Worm (Caenorhabditis elegans): ENCODE data around the gene D1005.5.

The D1005.5 gene

DNA sequence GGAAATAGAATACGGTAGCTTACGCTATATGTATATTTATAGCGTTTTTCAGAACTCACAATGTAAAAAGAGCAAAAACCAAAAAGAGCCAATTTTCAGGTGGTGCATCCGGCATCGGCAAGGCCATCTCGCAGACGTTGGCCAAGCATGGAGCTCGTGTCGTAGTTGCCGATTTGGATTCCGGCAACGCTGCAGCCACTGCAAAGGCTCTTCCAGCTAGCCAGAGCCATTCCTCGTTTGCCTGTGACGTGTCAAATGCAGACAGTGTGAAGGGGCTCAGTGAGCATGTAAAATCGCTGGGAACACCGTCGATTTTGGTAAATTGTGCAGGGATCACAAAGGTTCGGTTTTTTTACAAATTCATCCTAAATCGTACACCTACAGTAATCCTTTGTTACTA is 14.3 kb upstream of the D1005.5 start:
- TF ChIP-seq cey-2 (tag; optimal IDR thresholded peaks at IDR 0.05; ENCODE audit: borderline replicate concordance, insufficient read depth) (no peak), D1046.2 (GFP tag; IDR thresholded peaks at IDR 0.05) (0 out of 2 replicates have a peak, but pooled peaks have one; percentile 20), set-16 (GFP tag; IDR thresholded peaks at IDR 0.05) (peak; percentile 53; the same call in 1 of the 2 replicates), Y48G9A.11 (GFP tag; IDR thresholded peaks at IDR 0.05) (0 out of 2 replicates have a peak, but pooled peaks have one; percentile 12), egl-43 (GFP tag; IDR thresholded peaks at IDR 0.05) (0 out of 2 replicates have a peak, but pooled peaks have one; percentile 16), Y75B8A.6 (GFP tag; IDR thresholded peaks at IDR 0.05) (0 out of 2 replicates have a peak, but pooled peaks have one; percentile 59), mdt-29 (GFP tag; IDR thresholded peaks at IDR 0.05) (0 out of 2 replicates have a peak, but pooled peaks have one; percentile 15), lsy-2 (tag; optimal IDR thresholded peaks at IDR 0.05) (no peak)

DNA sequence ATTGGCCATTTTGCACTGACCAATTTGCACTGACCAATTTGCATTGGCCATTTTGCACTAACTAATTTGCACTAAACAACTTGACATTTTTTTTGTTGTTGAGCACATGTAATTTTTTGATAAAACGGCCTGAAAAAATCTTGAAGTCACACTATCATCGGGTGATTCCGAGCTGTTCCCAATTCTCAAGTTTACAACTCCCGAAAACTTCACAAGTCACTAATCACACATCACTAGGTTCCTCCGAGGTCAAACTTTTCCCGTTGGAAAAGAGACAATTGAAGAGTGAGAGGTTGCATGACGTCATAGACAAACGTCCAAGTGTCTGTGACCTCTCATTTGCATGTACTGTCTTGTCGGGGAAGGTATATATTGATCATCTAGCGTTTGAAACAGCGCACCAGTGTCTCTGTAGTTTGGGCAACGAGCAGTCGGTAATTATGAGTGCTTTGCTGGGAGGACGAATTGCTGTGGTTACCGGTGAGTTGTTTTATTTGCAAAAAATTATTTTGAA is 13.4 kb upstream of the D1005.5 start, which contains the start of the genes D1005.10 and dhs-25:
Gene D1005.10, minus strand, starts transcription at position 51 of the 514 bp plus-strand sequence.
Gene dhs-25, plus strand, starts transcription at position 398 of the 514 bp plus-strand sequence.
- TF ChIP-seq php-3 (GFP tag; IDR thresholded peaks at IDR 0.05) (peak; percentile 36; the same call in 1 of the 2 replicates), ceh-82 (tag; optimal IDR thresholded peaks at IDR 0.05) (no peak), pqm-1 (tag; optimal IDR thresholded peaks at IDR 0.05) (peak; percentile 0), nhr-77 (tag; optimal IDR thresholded peaks at IDR 0.05) (peak; percentile 43), dmd-6 (GFP tag; IDR thresholded peaks at IDR 0.05) (peak; percentile 96), nhr-102 (tag; optimal IDR thresholded peaks at IDR 0.05) (peak; percentile 78), lir-3 (tag; optimal IDR thresholded peaks at IDR 0.05) (no peak), lin-39 (tag; optimal IDR thresholded peaks at IDR 0.05) (no peak), zip-11 (GFP tag; IDR thresholded peaks at IDR 0.05) (no peak), madf-9 (GFP tag; conservative IDR thresholded peaks at IDR 0.05) (no peak), nhr-28 (tag; optimal IDR thresholded peaks at IDR 0.05) (peak; percentile 68), ztf-7 (tag; optimal IDR thresholded peaks at IDR 0.05) (no peak), ama-1 (optimal IDR thresholded peaks at IDR 0.05) (peak; percentile 35), ceh-28 (tag; optimal IDR thresholded peaks at IDR 0.05) (no peak), F37D6.2 (tag; optimal IDR thresholded peaks at IDR 0.05) (no peak), mxl-3 (GFP tag; optimal IDR thresholded peaks at IDR 0.05) (peak; percentile 52), Y75B8A.6 (GFP tag; IDR thresholded peaks at IDR 0.05) (no peak), T20F7.1 (GFP tag; optimal IDR thresholded peaks at IDR 0.05) (peak; percentile 43), Y5F2A.4 (GFP tag; optimal IDR thresholded peaks at IDR 0.05) (no peak), zfp-2 (tag; optimal IDR thresholded peaks at IDR 0.05) (no peak), ceh-32 (tag; optimal IDR thresholded peaks at IDR 0.05; ENCODE audit: poor library complexity) (no peak), rbr-2 (tag; optimal IDR thresholded peaks at IDR 0.05) (peak; percentile 31), jun-1 (tag; optimal IDR thresholded peaks at IDR 0.05) (no peak), skn-1 (tag; optimal IDR thresholded peaks at IDR 0.05) (no peak), hif-1 (tag; optimal IDR thresholded peaks at IDR 0.05) (peak in 1 of 2 experiments; percentile 46), arid-1 (GFP tag; conservative IDR thresholded peaks at IDR 0.05) (no peak; the same call in 1 of the 2 replicates), ceh-44 (GFP tag; IDR thresholded peaks at IDR 0.05) (no peak), nhr-48 (tag; optimal IDR thresholded peaks at IDR 0.05) (peak; percentile 96), zip-2 (tag; optimal IDR thresholded peaks at IDR 0.05) (no peak), nhr-111 (GFP tag; optimal IDR thresholded peaks at IDR 0.05) (no peak), F26F4.8 (GFP tag; conservative IDR thresholded peaks at IDR 0.05) (no peak), lin-38 (GFP tag; IDR thresholded peaks at IDR 0.05) (no peak), daf-16 (GFP tag; optimal IDR thresholded peaks at IDR 0.05) (peak; percentile 38 to 60), daf-16 (tag; optimal IDR thresholded peaks at IDR 0.05) (peak; percentile 92), lsy-2 (tag; optimal IDR thresholded peaks at IDR 0.05) (peak in 1 of 2 experiments; percentile 68), aha-1 (tag) (no peak), mep-1 (tag; optimal IDR thresholded peaks at IDR 0.05) (peak; percentile 78), snpc-1.2 (GFP tag; IDR thresholded peaks at IDR 0.05) (no peak), dve-1 (tag; optimal IDR thresholded peaks at IDR 0.05; ENCODE audit: insufficient read depth) (peak; percentile 96), F49E8.2 (tag; optimal IDR thresholded peaks at IDR 0.05; ENCODE audit: borderline replicate concordance) (no peak), zfp-3 (GFP tag; conservative IDR thresholded peaks at IDR 0.05) (no peak), set-16 (GFP tag; IDR thresholded peaks at IDR 0.05) (no peak), mdt-29 (GFP tag; IDR thresholded peaks at IDR 0.05) (peak; percentile 84), nhr-76 (tag; optimal IDR thresholded peaks at IDR 0.05) (no peak)

All from whole organism, L4 larva.